Fruit fly (Drosophila melanogaster) whole organism, embryonic: ENCODE data around the gene CG34138.

Source experiments
- Blimp-1 ChIP-seq: fragments of 200-800 bp; sonication (Bioruptor generic); optimal IDR thresholded peaks from 3 replicates; lab custom pipeline; 2018; ENCODE audit warnings: missing biosample characterization, missing genetic modification characterization, mild to moderate bottlenecking, moderate library complexity, missing genetic modification reagents
- CG10147 ChIP-seq: fragments of 200-800 bp; sonication (Bioruptor generic); optimal IDR thresholded peaks from 2 replicates; lab custom pipeline; 2019; ENCODE audit warnings: missing biosample characterization, mild to moderate bottlenecking, missing genetic modification characterization, moderate library complexity
- CG10321 ChIP-seq: fragments of 200-800 bp; sonication (Bioruptor generic); IDR thresholded peaks from 2 replicates; pipeline ENCODE4 v1.3.6; 2022; ENCODE audit warnings: missing biosample characterization, missing genetic modification characterization
- CG11085 ChIP-seq: fragments of 200-800 bp; sonication (Bioruptor generic); IDR thresholded peaks from 2 replicates; pipeline ENCODE4 v1.3.6; 2022; ENCODE audit warnings: missing biosample characterization, missing genetic modification characterization
- CG12155 ChIP-seq: fragments of 200-800 bp; sonication (Bioruptor generic); optimal IDR thresholded peaks from 3 replicates; lab custom pipeline; 2016; ENCODE audit warnings: missing biosample characterization, missing genetic modification characterization
- CG14014 ChIP-seq: fragments of 200-800 bp; sonication (Bioruptor generic); IDR thresholded peaks from 2 replicates; pipeline ENCODE4 v1.3.6; 2022; ENCODE audit warnings: missing biosample characterization, missing genetic modification characterization
- CG14441 ChIP-seq: fragments of 200-800 bp; sonication (Bioruptor generic); IDR thresholded peaks from 2 replicates; pipeline ENCODE4 v1.3.6; 2022; ENCODE audit warnings: missing biosample characterization, missing genetic modification characterization
- CG14965 ChIP-seq: fragments of 200-800 bp; sonication (Bioruptor generic); optimal IDR thresholded peaks from 2 replicates; lab custom pipeline; 2016; ENCODE audit warnings: missing biosample characterization, missing genetic modification characterization, borderline replicate concordance
- CG1529 ChIP-seq: fragments of 200-800 bp; sonication (Bioruptor generic); optimal IDR thresholded peaks from 3 replicates; lab custom pipeline; 2018; ENCODE audit warnings: missing biosample characterization, missing genetic modification characterization
- CG15514 ChIP-seq: fragments of 200-800 bp; sonication (Bioruptor generic); optimal IDR thresholded peaks from 3 replicates; lab custom pipeline; 2017; ENCODE audit warnings: missing biosample characterization, missing genetic modification characterization, mild to moderate bottlenecking, moderate library complexity, missing genetic modification reagents
- CG15601 ChIP-seq: fragments of 200-800 bp; sonication (Bioruptor generic); optimal IDR thresholded peaks from 3 replicates; lab custom pipeline; 2019; ENCODE audit warnings: missing biosample characterization, mild to moderate bottlenecking, missing genetic modification characterization, moderate library complexity
- CG1832 ChIP-seq: fragments of 200-800 bp; sonication (Bioruptor generic); optimal IDR thresholded peaks from 2 replicates; lab custom pipeline; 2017; ENCODE audit warnings: missing biosample characterization, mild to moderate bottlenecking, missing genetic modification characterization, inconsistent platforms
- CG2712 ChIP-seq: fragments of 200-800 bp; optimal IDR thresholded peaks from 3 replicates; lab custom pipeline; 2019; ENCODE audit warnings: missing biosample characterization, mild to moderate bottlenecking, missing genetic modification characterization, moderate library complexity
- CG2875 ChIP-seq: fragments of 200-800 bp; sonication (Bioruptor generic); optimal IDR thresholded peaks from 2 replicates; lab custom pipeline; 2017; ENCODE audit warnings: missing biosample characterization, mild to moderate bottlenecking, missing genetic modification characterization, missing genetic modification reagents
- CG34376 ChIP-seq: fragments of 200-800 bp; sonication (Bioruptor generic); optimal IDR thresholded peaks from 2 replicates; lab custom pipeline; 2018; ENCODE audit warnings: missing biosample characterization, mild to moderate bottlenecking, missing genetic modification characterization
- CG4404 ChIP-seq: fragments of 200-800 bp; sonication (Bioruptor generic); IDR thresholded peaks from 2 replicates; pipeline ENCODE4 v1.3.6; 2022; ENCODE audit warnings: missing biosample characterization, missing genetic modification characterization
- CG6654 ChIP-seq: fragments of 200-800 bp; sonication (Bioruptor generic); optimal IDR thresholded peaks from 2 replicates; lab custom pipeline; 2017; ENCODE audit warnings: missing biosample characterization, mild to moderate bottlenecking, missing genetic modification characterization
- CG6854 ChIP-seq: fragments of 200-800 bp; sonication (Bioruptor generic); optimal IDR thresholded peaks from 3 replicates; lab custom pipeline; 2017; ENCODE audit warnings: missing biosample characterization, mild to moderate bottlenecking, missing genetic modification characterization
- CG7271 ChIP-seq: fragments of 200-800 bp; sonication (Bioruptor generic); optimal IDR thresholded peaks from 2 replicates; lab custom pipeline; 2018; ENCODE audit warnings: missing biosample characterization, mild to moderate bottlenecking, missing genetic modification characterization, moderate library complexity
- CG7963 ChIP-seq: fragments of 200-800 bp; sonication (Bioruptor generic); IDR thresholded peaks from 3 replicates; pipeline ENCODE4 v1.3.6; 2022; ENCODE audit warnings: missing biosample characterization, missing genetic modification characterization; ENCODE audit not compliant: partially characterized antibody
- CG8359 ChIP-seq: fragments of 200-800 bp; sonication (Bioruptor generic); optimal IDR thresholded peaks from 2 replicates; lab custom pipeline; 2017; ENCODE audit warnings: missing biosample characterization, mild to moderate bottlenecking, missing genetic modification characterization, borderline replicate concordance
- CG9876 ChIP-seq: fragments of 200-800 bp; sonication (Bioruptor generic); optimal IDR thresholded peaks from 2 replicates; lab custom pipeline; 2016; ENCODE audit warnings: missing biosample characterization, missing genetic modification characterization
- Dbx ChIP-seq: fragments of 200-800 bp; sonication (Bioruptor generic); IDR thresholded peaks from 3 replicates; pipeline ENCODE4 v1.3.6; 2022; ENCODE audit warnings: missing biosample characterization, missing genetic modification characterization
- HLH4C ChIP-seq: fragments of 200-800 bp; sonication (Bioruptor generic); IDR thresholded peaks from 3 replicates; pipeline ENCODE4 v1.3.6; 2022; ENCODE audit warnings: missing biosample characterization, missing genetic modification characterization; ENCODE audit not compliant: partially characterized antibody
- Hr39 ChIP-seq: fragments of >200 bp; optimal IDR thresholded peaks from 2 replicates; lab custom pipeline; 2017
- Hr51 ChIP-seq, 2 experiments: fragments of 200-800 bp; sonication (Bioruptor generic); optimal IDR thresholded peaks; 2 replicates in 1 of 2; 3 replicates in 1 of 2; lab custom pipeline; 2016 to 2018; ENCODE audit warnings: missing biosample characterization in 2 of 2, missing genetic modification characterization in 2 of 2, mild to moderate bottlenecking in 1 of 2, moderate library complexity in 1 of 2
- NfI ChIP-seq: fragments of 200-800 bp; sonication (Bioruptor generic); optimal IDR thresholded peaks from 3 replicates; lab custom pipeline; 2018; ENCODE audit warnings: missing biosample characterization, mild to moderate bottlenecking, missing genetic modification characterization, moderate library complexity
- Sox100B ChIP-seq: fragments of 200-800 bp; sonication (Bioruptor generic); optimal IDR thresholded peaks from 3 replicates; lab custom pipeline; 2018; ENCODE audit warnings: missing biosample characterization, mild to moderate bottlenecking, missing genetic modification characterization
- Spps ChIP-seq: fragments of 200-800 bp; sonication (Bioruptor generic); optimal IDR thresholded peaks from 2 replicates; lab custom pipeline; 2018; ENCODE audit warnings: missing biosample characterization, mild to moderate bottlenecking, missing genetic modification characterization
- Stat92E ChIP-seq, 3 experiments: fragments of >200 bp in 2 of 3; fragments of 200-800 bp in 1 of 3; sonication (Bioruptor generic) in 1 of 3; optimal IDR thresholded peaks; 2 replicates each; lab custom pipeline; 2017 to 2019; ENCODE audit warnings: missing biosample characterization in 3 of 3, missing genetic modification characterization in 3 of 3, mild to moderate bottlenecking in 1 of 3, moderate library complexity in 1 of 3
- Tbp ChIP-seq: fragments of >200 bp; optimal IDR thresholded peaks from 2 replicates; lab custom pipeline; 2018; ENCODE audit warnings: missing biosample characterization, missing genetic modification characterization
- YL-1 ChIP-seq: fragments of 200-800 bp; sonication (Bioruptor generic); optimal IDR thresholded peaks from 3 replicates; lab custom pipeline; 2017; ENCODE audit warnings: missing biosample characterization, mild to moderate bottlenecking, missing genetic modification characterization
- abd-A ChIP-seq: fragments of 200-800 bp; sonication (Bioruptor generic); optimal IDR thresholded peaks from 3 replicates; lab custom pipeline; 2019; ENCODE audit warnings: missing biosample characterization, mild to moderate bottlenecking, missing genetic modification characterization, moderate library complexity
- al ChIP-seq: fragments of 200-800 bp; sonication (Bioruptor generic); IDR thresholded peaks from 2 replicates; pipeline ENCODE4 v1.3.6; 2022; ENCODE audit warnings: missing biosample characterization, missing genetic modification characterization
- cwo ChIP-seq: fragments of 200-800 bp; sonication (Bioruptor generic); optimal IDR thresholded peaks from 3 replicates; lab custom pipeline; 2017; ENCODE audit warnings: missing biosample characterization, missing genetic modification characterization, mild to moderate bottlenecking, moderate library complexity, missing genetic modification reagents
- exex ChIP-seq: fragments of 200-800 bp; sonication (Bioruptor generic); optimal IDR thresholded peaks from 4 replicates; lab custom pipeline; 2018; ENCODE audit warnings: missing biosample characterization, mild to moderate bottlenecking, missing genetic modification characterization, moderate library complexity
- hb ChIP-seq: fragments of 200-800 bp; sonication (Bioruptor generic); IDR thresholded peaks from 3 replicates; pipeline ENCODE4 v1.3.6; 2022; ENCODE audit warnings: missing biosample characterization, missing genetic modification characterization; ENCODE audit not compliant: partially characterized antibody
- jing ChIP-seq: fragments of 200-800 bp; sonication (Bioruptor generic); optimal IDR thresholded peaks from 2 replicates; lab custom pipeline; 2018; ENCODE audit warnings: missing biosample characterization, mild to moderate bottlenecking, missing genetic modification characterization
- kay ChIP-seq: fragments of 200-800 bp; sonication (Bioruptor generic); optimal IDR thresholded peaks from 2 replicates; lab custom pipeline; 2016; ENCODE audit warnings: missing biosample characterization, missing genetic modification characterization
- lilli ChIP-seq: fragments of 200-800 bp; sonication (Bioruptor generic); optimal IDR thresholded peaks from 3 replicates; lab custom pipeline; 2016; ENCODE audit warnings: missing biosample characterization, missing genetic modification characterization
- pan ChIP-seq, 4 experiments: fragments of >200 bp in 3 of 4; fragments of 200-800 bp in 1 of 4; sonication (Bioruptor generic) in 1 of 4; optimal IDR thresholded peaks in 3 of 4; IDR thresholded peaks in 1 of 4; 2 replicates each; pipeline versions ENCODE4 v1.3.6 to Lab custom; 2017 to 2022; ENCODE audit warnings: missing biosample characterization in 2 of 4, missing genetic modification characterization in 2 of 4, mixed read lengths in 1 of 4
- pnt ChIP-seq: fragments of 200-800 bp; sonication (Bioruptor generic); optimal IDR thresholded peaks from 3 replicates; lab custom pipeline; 2016; ENCODE audit warnings: missing biosample characterization, missing genetic modification characterization
- pros ChIP-seq: fragments of 200-800 bp; sonication (Bioruptor generic); optimal IDR thresholded peaks from 3 replicates; lab custom pipeline; 2019; ENCODE audit warnings: missing biosample characterization, mild to moderate bottlenecking, missing genetic modification characterization, moderate library complexity
- rib ChIP-seq: fragments of 200-800 bp; sonication (Bioruptor generic); IDR thresholded peaks from 2 replicates; pipeline ENCODE4 v1.3.6; 2022; ENCODE audit warnings: missing biosample characterization, missing genetic modification characterization
- schlank ChIP-seq: fragments of 200-800 bp; sonication (Bioruptor generic); optimal IDR thresholded peaks from 2 replicates; lab custom pipeline; 2018; ENCODE audit warnings: missing biosample characterization, mild to moderate bottlenecking, missing genetic modification characterization
- scrt ChIP-seq: fragments of 200-800 bp; sonication (Bioruptor generic); optimal IDR thresholded peaks from 2 replicates; lab custom pipeline; 2018; ENCODE audit warnings: missing biosample characterization, mild to moderate bottlenecking, missing genetic modification characterization, moderate library complexity
- slp2 ChIP-seq: fragments of 200-800 bp; sonication (Bioruptor generic); optimal IDR thresholded peaks from 2 replicates; lab custom pipeline; 2016; ENCODE audit warnings: missing biosample characterization, missing genetic modification characterization
- twi ChIP-seq: fragments of 200-800 bp; optimal IDR thresholded peaks from 2 replicates; lab custom pipeline; 2019; ENCODE audit warnings: missing biosample characterization, mild to moderate bottlenecking, missing genetic modification characterization, moderate library complexity
- wor ChIP-seq: fragments of 200-800 bp; sonication (Bioruptor generic); IDR thresholded peaks from 2 replicates; pipeline ENCODE4 v1.3.6; 2022; ENCODE audit warnings: missing biosample characterization, missing genetic modification characterization

The CG34138 gene

dm6 chr3R:19632685-19633116 lies 2.0 kb upstream of the CG34138 start, which contains the start of gene CG6231 (continued):
- TF ChIP-seq CG1529 (GFP tag; lab: Kevin White, UChicago) (no peak), twi (tag; lab: Kevin White, UChicago) (no peak), pros (peak; percentile 26), CG14965 (GFP tag; lab: Kevin White, UChicago) (no peak), CG2875 (GFP tag; lab: Kevin White, UChicago) (no peak), Hr39 (lab: Kevin White, UChicago) (no peak), Spps (tag; lab: Kevin White, UChicago) (no peak), CG2712 (no peak), Blimp-1 (no peak), CG6854 (no peak), schlank (tag; lab: Kevin White, UChicago) (no peak), CG34376 (GFP tag; lab: Kevin White, UChicago) (peak; percentile 5), CG15514 (GFP tag; lab: Kevin White, UChicago) (no peak), HLH4C (no peak), Stat92E (GFP tag; optimal IDR thresholded peaks at IDR 0.05; lab: Kevin White, UChicago) (no peak), Hr51 (GFP tag; optimal IDR thresholded peaks at IDR 0.05; lab: Kevin White, UChicago) (no peak), CG9876 (no peak), YL-1 (no peak), cwo (GFP tag; lab: Kevin White, UChicago) (peak; percentile 80), Sox100B (no peak), slp2 (GFP tag; lab: Kevin White, UChicago) (no peak), NfI (GFP tag; lab: Kevin White, UChicago) (no peak), kay (GFP tag; lab: Kevin White, UChicago) (peak; percentile 8), CG4404 (GFP tag; lab: Robert Waterston, UW) (no peak), CG11085 (GFP tag; lab: Robert Waterston, UW) (no peak), rib (GFP tag; lab: Robert Waterston, UW) (no peak), CG6654 (GFP tag; lab: Kevin White, UChicago) (no peak), CG14014 (GFP tag; lab: Robert Waterston, UW) (no peak), abd-A (tag; lab: Kevin White, UChicago) (peak; percentile 62), CG14441 (no peak), scrt (peak; percentile 99), Dbx (GFP tag; lab: Robert Waterston, UW) (0 out of 3 replicates have a peak, but pooled peaks have one; percentile 10), al (no peak), pnt (GFP tag; lab: Kevin White, UChicago) (peak; percentile 14), hb (GFP tag; lab: Robert Waterston, UW) (no peak), pan (optimal IDR thresholded peaks at IDR 0.05; lab: Kevin White, UChicago) (no peak), pan (GFP tag; optimal IDR thresholded peaks at IDR 0.05 in 1 of 2, IDR thresholded peaks at IDR 0.05 in 1 of 2) (no peak), exex (tag; lab: Kevin White, UChicago) (no peak), jing (GFP tag; lab: Kevin White, UChicago) (no peak), CG8359 (GFP tag; lab: Kevin White, UChicago) (no peak), CG12155 (GFP tag; lab: Kevin White, UChicago) (no peak), CG1832 (GFP tag; lab: Kevin White, UChicago) (peak; percentile 64), CG10321 (peak; percentile 62), lilli (GFP tag; lab: Kevin White, UChicago) (no peak), CG7271 (tag; lab: Kevin White, UChicago) (no peak), CG15601 (no peak), CG10147 (GFP tag; lab: Kevin White, UChicago) (no peak), wor (GFP tag; lab: Robert Waterston, UW) (no peak), CG7963 (0 out of 3 replicates have a peak, but pooled peaks have one; percentile 18), Tbp (GFP tag; lab: Kevin White, UChicago) (no peak)
